Fruit fly (Drosophila melanogaster) whole organism, wandering third instar larva: ENCODE results near the gene vers.

Source experiments
- Abd-B ChIP-seq: fragments of >200 bp; optimal IDR thresholded peaks from 2 replicates; lab custom pipeline; 2017; ENCODE audit warnings: missing biosample characterization, missing genetic modification characterization
- CG32264 ChIP-seq: fragments of 200-800 bp; sonication (Bioruptor generic); optimal IDR thresholded peaks from 2 replicates; lab custom pipeline; 2016; ENCODE audit warnings: missing biosample characterization, missing genetic modification characterization
- CG9705 ChIP-seq: fragments of 200-800 bp; sonication (Bioruptor generic); optimal IDR thresholded peaks from 2 replicates; lab custom pipeline; 2018; ENCODE audit warnings: missing biosample characterization, mild to moderate bottlenecking, missing genetic modification characterization
- Dif ChIP-seq: fragments of 200-275, 200-300 bp; sonication (Bioruptor generic); optimal IDR thresholded peaks from 2 replicates; lab custom pipeline; 2018; ENCODE audit warnings: missing biosample characterization, missing genetic modification characterization; ENCODE audit not compliant: partially characterized antibody
- GATAd ChIP-seq: sonication (Bioruptor generic); optimal IDR thresholded peaks from 2 replicates; lab custom pipeline; 2016; ENCODE audit warnings: missing biosample characterization, missing genetic modification characterization
- HLH106 ChIP-seq: fragments of 200-800 bp; optimal IDR thresholded peaks from 3 replicates; lab custom pipeline; 2019; ENCODE audit warnings: missing biosample characterization, mild to moderate bottlenecking, missing genetic modification characterization, moderate library complexity
- Hnf4 ChIP-seq: fragments of 200-800 bp; sonication (Bioruptor generic); optimal IDR thresholded peaks from 2 replicates; lab custom pipeline; 2016; ENCODE audit warnings: missing biosample characterization, mild to moderate bottlenecking, missing genetic modification characterization
- Hr83 ChIP-seq: fragments of 200-300 bp; sonication (Bioruptor generic); optimal IDR thresholded peaks from 2 replicates; lab custom pipeline; 2016; ENCODE audit warnings: missing biosample characterization, mild to moderate bottlenecking, missing genetic modification characterization, moderate library complexity; ENCODE audit not compliant: poor library complexity, severe bottlenecking
- Jra ChIP-seq: sonication (Bioruptor generic); optimal IDR thresholded peaks from 2 replicates; lab custom pipeline; 2016; ENCODE audit warnings: missing biosample characterization, missing genetic modification characterization
- Mio ChIP-seq: sonication (Bioruptor generic); optimal IDR thresholded peaks from 2 replicates; lab custom pipeline; 2016; ENCODE audit warnings: missing biosample characterization, missing genetic modification characterization
- Myc ChIP-seq: fragments of >200 bp; optimal IDR thresholded peaks from 2 replicates; lab custom pipeline; 2017
- Rel ChIP-seq, 2 experiments: fragments of 200-800 bp; sonication (Bioruptor generic) in 1 of 2; optimal IDR thresholded peaks; 2 replicates in 1 of 2; 3 replicates in 1 of 2; lab custom pipeline; 2016 to 2019; ENCODE audit warnings: mild to moderate bottlenecking in 2 of 2, missing biosample characterization in 2 of 2, missing genetic modification characterization in 2 of 2, moderate library complexity in 1 of 2
- Vsx2 ChIP-seq: fragments of 200-300, 225-300 bp; sonication (Bioruptor generic); optimal IDR thresholded peaks from 2 replicates; lab custom pipeline; 2018; ENCODE audit warnings: missing biosample characterization, missing genetic modification characterization; ENCODE audit not compliant: partially characterized antibody
- br ChIP-seq: fragments of 200-800 bp; sonication (Bioruptor generic); optimal IDR thresholded peaks from 2 replicates; lab custom pipeline; 2016; ENCODE audit warnings: missing biosample characterization, missing genetic modification characterization
- brk ChIP-seq: fragments of 200-800 bp; sonication (Bioruptor generic); optimal IDR thresholded peaks from 2 replicates; lab custom pipeline; 2016; ENCODE audit warnings: missing biosample characterization, mild to moderate bottlenecking, missing genetic modification characterization
- dl ChIP-seq, 2 experiments: fragments of 175-275, 200-275 bp in 1 of 2; fragments of 200-275 bp in 1 of 2; sonication (Bioruptor generic); optimal IDR thresholded peaks; lab custom pipeline; 2018; ENCODE audit warnings: mild to moderate bottlenecking in 2 of 2, missing biosample characterization in 2 of 2, missing genetic modification characterization in 2 of 2, moderate library complexity in 2 of 2; ENCODE audit not compliant: partially characterized antibody in 2 of 2, insufficient read depth in 1 of 2
- dsf ChIP-seq: sonication (Bioruptor generic); optimal IDR thresholded peaks from 2 replicates; lab custom pipeline; 2016; ENCODE audit warnings: missing biosample characterization, missing genetic modification characterization, borderline replicate concordance
- ey ChIP-seq: fragments of 200-800 bp; sonication (Bioruptor generic); optimal IDR thresholded peaks from 2 replicates; lab custom pipeline; 2016; ENCODE audit warnings: missing biosample characterization, missing genetic modification characterization
- foxo ChIP-seq, 2 experiments: fragments of 200-800 bp; sonication (Bioruptor generic); optimal IDR thresholded peaks; 2 replicates in 1 of 2; 3 replicates in 1 of 2; lab custom pipeline; 2016 to 2017; ENCODE audit warnings: missing biosample characterization in 2 of 2, missing genetic modification characterization in 2 of 2
- fru ChIP-seq: fragments of 200-800 bp; sonication (Bioruptor generic); optimal IDR thresholded peaks from 3 replicates; lab custom pipeline; 2016; ENCODE audit warnings: missing biosample characterization, mild to moderate bottlenecking, missing genetic modification characterization
- h ChIP-seq: fragments of 200-800 bp; sonication (Bioruptor generic); optimal IDR thresholded peaks from 3 replicates; lab custom pipeline; 2016; ENCODE audit warnings: missing biosample characterization, mild to moderate bottlenecking, missing genetic modification characterization
- jim ChIP-seq: fragments of 175-275, 200-325 bp; sonication (Bioruptor generic); optimal IDR thresholded peaks from 2 replicates; lab custom pipeline; 2016; ENCODE audit warnings: missing biosample characterization, mild to moderate bottlenecking, missing genetic modification characterization
- lola ChIP-seq: fragments of >200 bp; optimal IDR thresholded peaks from 2 replicates; lab custom pipeline; 2017; ENCODE audit warnings: missing biosample characterization, missing genetic modification characterization
- sv ChIP-seq: fragments of 200-800 bp; sonication (Bioruptor generic); optimal IDR thresholded peaks from 3 replicates; lab custom pipeline; 2016; ENCODE audit warnings: missing biosample characterization, missing genetic modification characterization
- usp ChIP-seq: fragments of >200 bp; optimal IDR thresholded peaks from 2 replicates; lab custom pipeline; 2017; ENCODE audit warnings: missing biosample characterization, missing genetic modification characterization
- woc ChIP-seq: sonication (Bioruptor generic); optimal IDR thresholded peaks from 2 replicates; lab custom pipeline; 2016; ENCODE audit warnings: missing biosample characterization, mild to moderate bottlenecking, missing genetic modification characterization

The vers gene

DNA sequence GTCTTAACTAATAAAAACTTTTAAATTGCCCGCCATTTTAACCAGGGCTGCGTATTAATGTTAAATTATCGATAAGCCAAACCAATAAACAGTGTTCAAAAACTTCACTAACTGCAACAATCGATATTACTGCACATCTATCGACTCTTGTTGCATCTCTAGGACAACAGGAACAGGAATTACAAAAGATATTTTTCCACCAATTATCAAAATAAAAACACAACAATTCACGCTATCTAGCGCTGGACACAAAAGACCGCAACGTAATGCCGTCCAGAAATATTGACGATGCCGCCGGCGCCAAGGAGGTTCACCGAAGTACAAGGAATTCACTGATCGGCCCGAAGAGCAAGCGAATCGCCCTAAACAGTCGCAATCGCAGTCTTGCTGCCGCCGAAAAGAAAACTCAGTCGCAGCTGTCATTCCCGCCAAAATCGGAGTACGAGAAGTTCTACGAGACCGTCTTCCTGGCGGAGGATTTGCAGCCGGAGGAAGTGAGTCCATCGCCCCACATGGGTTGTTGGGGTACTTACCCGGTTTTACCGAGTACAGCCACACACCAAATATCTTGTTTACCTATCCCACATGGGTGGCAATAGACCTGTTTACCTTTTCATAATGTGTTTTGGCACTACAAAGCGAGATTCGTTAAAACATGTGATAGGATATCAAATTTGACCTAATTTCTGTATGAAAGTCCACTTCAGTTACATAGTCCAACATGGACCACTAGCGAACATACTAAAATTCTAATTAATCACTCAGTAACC is at the start of gene vers:
TSS of gene vers (plus strand) at position 136 of the 770 bp plus-strand sequence.
- no peak for TF ChIP-seq Rel (GFP tag; optimal IDR thresholded peaks at IDR 0.05; lab: Kevin White, UChicago)
- peak; percentile 36 for TF ChIP-seq Rel (tag; optimal IDR thresholded peaks at IDR 0.05; lab: Kevin White, UChicago)
- TF ChIP-seq fru: no peak
- TF ChIP-seq HLH106: peak; percentile 10
- TF ChIP-seq Mio (GFP tag; lab: Kevin White, UChicago): no peak
- no peak for TF ChIP-seq br (GFP tag; lab: Kevin White, UChicago)
- TF ChIP-seq Hnf4 (GFP tag; lab: Kevin White, UChicago): peak; percentile 57
- TF ChIP-seq Jra (GFP tag; lab: Kevin White, UChicago): peak; percentile 14
- TF ChIP-seq CG9705 (GFP tag; lab: Kevin White, UChicago): no peak
- TF ChIP-seq h (GFP tag; lab: Kevin White, UChicago): peak; percentile 33
- no peak for TF ChIP-seq CG32264 (GFP tag; lab: Kevin White, UChicago)
- peak in 1 of 2 experiments; percentile 23 for TF ChIP-seq foxo (GFP tag; optimal IDR thresholded peaks at IDR 0.05; lab: Kevin White, UChicago)
- TF ChIP-seq brk: peak; percentile 48
- peak; percentile 45 for TF ChIP-seq Hr83 (GFP tag; lab: Kevin White, UChicago)

DNA sequence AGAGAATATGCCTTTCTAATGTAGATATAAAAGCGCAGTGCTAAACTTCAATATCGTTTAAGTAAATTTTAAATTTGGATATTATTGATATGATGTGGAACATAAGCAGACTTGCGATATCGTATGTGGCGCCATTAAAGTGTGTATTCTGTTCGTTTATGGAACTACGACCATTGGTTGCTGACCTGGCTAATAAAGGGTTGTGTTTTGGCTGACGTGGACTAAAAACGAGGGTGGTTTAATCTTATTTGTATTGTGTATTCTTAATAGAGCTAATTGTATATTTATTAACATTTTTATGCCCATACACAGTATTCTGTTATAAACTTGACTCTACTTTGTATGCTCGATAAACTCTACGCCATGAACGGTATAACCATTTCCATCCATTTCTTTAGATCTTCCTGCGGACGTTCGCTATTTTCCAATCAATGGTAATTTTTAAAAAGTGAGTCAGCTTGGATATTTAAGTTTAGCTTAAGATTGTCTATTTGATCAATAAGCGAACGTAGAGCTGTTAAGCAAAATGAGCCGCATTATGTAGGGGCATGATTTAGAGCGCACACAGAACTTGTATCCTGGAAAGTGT is 49.1 kb upstream of the vers start:
- TF ChIP-seq dl (GFP tag; optimal IDR thresholded peaks at IDR 0.05; lab: Kevin White, UChicago; ENCODE audit: insufficient read depth in 1 of 2, partially characterized antibody in 2 of 2) (no peak), Myc (lab: Kevin White, UChicago) (peak; percentile 90)

DNA sequence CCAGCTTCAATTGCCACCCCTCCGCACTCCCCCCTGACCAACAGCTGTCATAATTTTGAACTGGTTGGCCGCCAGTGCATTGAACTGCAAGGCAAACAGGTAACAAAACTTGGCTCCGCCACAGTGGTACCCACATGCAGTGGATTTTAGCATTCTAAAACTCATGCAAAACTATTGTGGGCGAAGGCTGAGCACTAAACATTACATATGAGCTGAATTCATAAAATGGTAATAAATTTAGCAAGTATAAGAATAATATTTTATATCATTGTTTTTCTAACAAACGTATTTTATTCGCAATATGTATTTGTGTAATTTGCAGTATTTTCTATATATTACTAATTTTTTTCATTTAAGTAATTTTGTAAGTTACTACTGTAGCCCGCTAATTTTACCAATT is 43.5 kb upstream of the vers start:
- TF ChIP-seq CG9705 (GFP tag; lab: Kevin White, UChicago) (no peak), CG32264 (GFP tag; lab: Kevin White, UChicago) (no peak), usp (GFP tag; lab: Kevin White, UChicago) (no peak), Vsx2 (GFP tag; lab: Kevin White, UChicago) (no peak), sv (GFP tag; lab: Kevin White, UChicago) (no peak), dsf (GFP tag; lab: Kevin White, UChicago) (no peak), ey (GFP tag; lab: Kevin White, UChicago) (no peak), Abd-B (no peak), fru (no peak), h (GFP tag; lab: Kevin White, UChicago) (no peak), Mio (GFP tag; lab: Kevin White, UChicago) (no peak), br (GFP tag; lab: Kevin White, UChicago) (no peak)

DNA sequence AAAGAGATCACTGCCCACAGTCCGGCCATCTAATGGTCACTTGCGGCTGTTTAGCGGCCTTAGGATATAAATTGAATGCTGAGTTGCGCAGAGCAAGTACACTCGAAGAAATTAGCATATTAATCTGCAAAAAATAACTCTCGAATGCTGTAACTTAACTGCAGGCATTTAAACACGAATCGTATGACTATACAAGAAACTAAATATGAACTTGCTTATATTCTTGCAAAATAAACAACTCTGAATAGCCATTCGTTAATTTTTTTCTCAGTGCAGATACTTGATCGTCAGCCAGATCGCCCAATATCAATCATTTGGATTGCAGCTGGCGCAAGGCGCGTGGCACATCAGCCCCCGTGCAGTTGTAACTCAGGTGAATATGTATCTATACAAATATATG is 42.8 kb upstream of the vers start:
- TF ChIP-seq Dif (GFP tag; lab: Kevin White, UChicago) (no peak), woc (GFP tag; lab: Kevin White, UChicago) (no peak), Rel (GFP tag; optimal IDR thresholded peaks at IDR 0.05; lab: Kevin White, UChicago) (no peak), Rel (tag; optimal IDR thresholded peaks at IDR 0.05; lab: Kevin White, UChicago) (no peak), h (GFP tag; lab: Kevin White, UChicago) (peak; percentile 17), jim (GFP tag; lab: Kevin White, UChicago) (no peak), ey (GFP tag; lab: Kevin White, UChicago) (no peak), GATAd (no peak)

DNA sequence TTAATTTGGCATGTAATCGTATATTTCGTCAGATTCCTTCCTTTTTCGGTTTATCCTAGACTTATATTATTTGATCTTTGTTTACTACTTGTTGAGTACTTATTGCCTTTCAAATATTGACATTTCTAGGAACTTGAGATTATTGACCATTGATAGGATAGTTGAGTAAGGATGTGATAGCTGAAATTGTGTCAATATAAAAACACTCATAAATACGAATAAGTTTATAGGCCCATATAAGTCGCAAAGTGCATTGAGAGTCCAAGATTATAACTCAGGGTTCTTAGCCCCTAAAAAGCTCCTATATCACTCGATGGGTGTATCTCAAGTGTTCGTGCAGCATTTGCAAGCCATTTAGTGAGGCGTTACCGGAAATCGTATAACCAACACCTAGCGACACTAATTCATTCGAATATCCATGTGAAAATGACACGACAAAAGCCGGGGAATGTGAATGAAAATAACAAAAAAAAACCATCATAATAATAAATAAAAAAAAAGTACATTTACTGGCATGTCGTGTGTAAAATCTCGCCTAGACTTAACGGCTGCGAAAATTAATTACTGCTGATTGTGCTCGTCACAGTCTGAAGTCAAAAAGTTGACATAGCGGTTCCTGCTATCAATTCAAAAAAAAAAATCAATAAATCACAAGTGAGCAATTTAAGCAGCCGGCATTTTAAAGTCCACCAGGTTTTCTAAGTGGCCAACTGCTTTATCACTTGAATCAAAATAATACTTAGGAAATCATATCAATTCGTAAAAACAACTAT is 41.9 kb upstream of the vers start:
- TF ChIP-seq lola (GFP tag; lab: Kevin White, UChicago) (no peak), jim (GFP tag; lab: Kevin White, UChicago) (no peak), CG32264 (GFP tag; lab: Kevin White, UChicago) (no peak), Mio (GFP tag; lab: Kevin White, UChicago) (no peak), Vsx2 (GFP tag; lab: Kevin White, UChicago) (no peak)
